Fruit fly (Drosophila melanogaster) whole organism, adult: ENCODE results near the gene Cyp9f2.

Experiments used
- CG11617 ChIP-seq: fragments of 200-800 bp; sonication (Bioruptor generic); optimal IDR thresholded peaks from 2 replicates; lab custom pipeline; 2017; ENCODE audit warnings: mild to moderate bottlenecking, missing biosample characterization, missing genetic modification reagents, missing genetic modification characterization
- CG12768 ChIP-seq: fragments of 200-800 bp; sonication (Bioruptor generic); optimal IDR thresholded peaks from 2 replicates; lab custom pipeline; 2017; ENCODE audit warnings: missing biosample characterization, missing genetic modification characterization, mild to moderate bottlenecking, moderate library complexity, missing genetic modification reagents
- CG14711 ChIP-seq: fragments of 200-800 bp; sonication (Bioruptor generic); optimal IDR thresholded peaks from 2 replicates; lab custom pipeline; 2018; ENCODE audit warnings: missing biosample characterization, mild to moderate bottlenecking, missing genetic modification characterization, moderate library complexity
- CG1620 ChIP-seq: fragments of 200-800 bp; sonication (Bioruptor generic); optimal IDR thresholded peaks from 2 replicates; lab custom pipeline; 2016; ENCODE audit warnings: missing biosample characterization, missing genetic modification characterization
- CG5204 ChIP-seq: fragments of 200-800 bp; sonication (Bioruptor generic); optimal IDR thresholded peaks from 2 replicates; lab custom pipeline; 2016; ENCODE audit warnings: missing biosample characterization, missing genetic modification characterization
- CG7045 ChIP-seq: fragments of 200-800 bp; sonication (Bioruptor generic); optimal IDR thresholded peaks from 2 replicates; lab custom pipeline; 2017; ENCODE audit warnings: missing biosample characterization, mild to moderate bottlenecking, missing genetic modification characterization
- CG7101 ChIP-seq: fragments of 200-800 bp; sonication (Bioruptor generic); optimal IDR thresholded peaks from 2 replicates; lab custom pipeline; 2018; ENCODE audit warnings: missing biosample characterization, mild to moderate bottlenecking, missing genetic modification characterization, moderate library complexity
- Clk ChIP-seq: fragments of 200-800 bp; sonication (Bioruptor generic); optimal IDR thresholded peaks from 2 replicates; lab custom pipeline; 2017; ENCODE audit warnings: missing biosample characterization, missing genetic modification characterization
- Crg-1 ChIP-seq: fragments of 200-800 bp; sonication (Bioruptor generic); optimal IDR thresholded peaks from 2 replicates; lab custom pipeline; 2016; ENCODE audit warnings: missing biosample characterization, missing genetic modification characterization
- Hr96 ChIP-seq: fragments of 200-800 bp; sonication (Bioruptor generic); optimal IDR thresholded peaks from 2 replicates; lab custom pipeline; 2016; ENCODE audit warnings: missing biosample characterization, missing genetic modification characterization
- Mnt ChIP-seq: fragments of 200-800 bp; sonication (Bioruptor generic); optimal IDR thresholded peaks from 2 replicates; lab custom pipeline; 2016; ENCODE audit warnings: missing biosample characterization, mild to moderate bottlenecking, missing genetic modification characterization
- cnc ChIP-seq, 2 experiments: fragments of >200 bp; optimal IDR thresholded peaks; 2 replicates each; lab custom pipeline; 2017
- kay ChIP-seq: fragments of 200-800 bp; sonication (Bioruptor generic); peaks from one replicate; lab custom pipeline; 2016; ENCODE audit warnings: missing biosample characterization, missing genetic modification characterization, borderline replicate concordance
- toe ChIP-seq: fragments of 200-800 bp; sonication (Bioruptor generic); optimal IDR thresholded peaks from 2 replicates; lab custom pipeline; 2016; ENCODE audit warnings: missing biosample characterization, missing genetic modification characterization

DNA sequence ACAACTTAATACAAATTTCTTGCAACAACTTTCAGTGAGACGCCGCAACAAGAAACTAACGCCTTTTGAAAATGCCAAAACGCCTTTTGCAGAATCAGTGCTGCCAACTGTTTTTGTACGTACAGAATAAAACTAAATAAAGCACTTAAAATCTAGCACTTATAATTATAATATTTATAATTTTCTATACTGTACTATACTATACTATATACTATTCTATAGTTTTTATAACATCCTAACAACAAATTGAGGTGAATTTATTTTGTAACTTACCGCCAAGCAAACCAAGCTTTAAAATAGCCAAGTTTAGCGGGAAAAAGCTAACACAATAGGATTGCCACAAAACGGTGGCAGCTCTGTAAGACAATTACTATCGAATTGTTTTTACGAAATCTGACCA, 27.9 kb upstream of the Cyp9f2 start, which contains the start of the genes Aos1 and Srlp:
- peak; percentile 10 for TF ChIP-seq Crg-1 (GFP tag; lab: Kevin White, UChicago)
- TF ChIP-seq kay (GFP tag; lab: Kevin White, UChicago): no peak
- peak; percentile 56 for TF ChIP-seq CG7101 (tag; lab: Kevin White, UChicago)
- peak; percentile 91 for TF ChIP-seq CG14711 (tag; lab: Kevin White, UChicago)
- TF ChIP-seq CG5204 (GFP tag; lab: Kevin White, UChicago): no peak
- no peak for TF ChIP-seq toe (GFP tag; lab: Kevin White, UChicago)
- peak in 1 of 2 experiments; percentile 10 for TF ChIP-seq cnc (optimal IDR thresholded peaks at IDR 0.05; lab: Kevin White, UChicago)
- peak; percentile 38 for TF ChIP-seq CG7045 (GFP tag; lab: Kevin White, UChicago)
- TF ChIP-seq Mnt: peak; percentile 51
- TF ChIP-seq Hr96 (GFP tag; lab: Kevin White, UChicago): no peak
- TF ChIP-seq CG12768: peak; percentile 28
- no peak for TF ChIP-seq CG1620
- peak; percentile 32 for TF ChIP-seq Clk (GFP tag; lab: Kevin White, UChicago)
- TF ChIP-seq CG11617: peak; percentile 72
